Worm (Caenorhabditis elegans) whole organism, mixed stage, embryonic: Measurements from ENCODE around the gene W06D11.1.

Experiments used
- M03D4.4 ChIP-seq: sonication (generic microtip); optimal IDR thresholded peaks from 2 replicates; lab custom pipeline; 2017; ENCODE audit warnings: mild to moderate bottlenecking, missing genetic modification characterization, missing compliant biosample characterization
- bed-3 ChIP-seq: fragments of 200-800 bp; sonication (Bioruptor generic); optimal IDR thresholded peaks from 3 replicates; lab custom pipeline; 2018; ENCODE audit warnings: mild to moderate bottlenecking, missing genetic modification characterization, moderate library complexity, missing compliant biosample characterization
- blmp-1 ChIP-seq: fragments of 150-350 bp; optimal IDR thresholded peaks from 2 replicates; lab custom pipeline; 2014; ENCODE audit warnings: missing biosample characterization, missing genetic modification characterization
- ceh-39 ChIP-seq: fragments of 150-350 bp; optimal IDR thresholded peaks from 2 replicates; lab custom pipeline; 2014; ENCODE audit warnings: missing biosample characterization, missing genetic modification characterization
- ceh-83 ChIP-seq: fragments of 200-800 bp; sonication (Bioruptor generic); optimal IDR thresholded peaks from 2 replicates; lab custom pipeline; 2018; ENCODE audit warnings: mild to moderate bottlenecking, missing genetic modification characterization, missing compliant biosample characterization
- ces-1 ChIP-seq: fragments of 150-350 bp; optimal IDR thresholded peaks from 2 replicates; lab custom pipeline; 2014; ENCODE audit warnings: missing biosample characterization, missing genetic modification reagents, missing genetic modification characterization
- cnd-1 ChIP-seq: fragments of 200-800 bp; sonication (Bioruptor generic); optimal IDR thresholded peaks from 2 replicates; lab custom pipeline; 2018; ENCODE audit warnings: mild to moderate bottlenecking, missing genetic modification characterization, missing compliant biosample characterization
- drap-1 ChIP-seq: fragments of 200-800 bp; sonication (Bioruptor generic); optimal IDR thresholded peaks from 3 replicates; lab custom pipeline; 2018; ENCODE audit warnings: mild to moderate bottlenecking, missing genetic modification characterization, missing compliant biosample characterization
- elt-1 ChIP-seq: sonication (generic microtip); optimal IDR thresholded peaks from 2 replicates; lab custom pipeline; 2017; ENCODE audit warnings: missing genetic modification characterization, mild to moderate bottlenecking, missing compliant biosample characterization, antibody characterized with exemption, moderate library complexity, borderline replicate concordance; ENCODE audit not compliant: insufficient read depth
- elt-3 ChIP-seq: fragments of 150-350 bp; optimal IDR thresholded peaks from 2 replicates; lab custom pipeline; 2014; ENCODE audit warnings: missing biosample characterization, missing genetic modification characterization
- flh-1 ChIP-seq: fragments of 200-800 bp; sonication (Bioruptor generic); optimal IDR thresholded peaks from 2 replicates; lab custom pipeline; 2018; ENCODE audit warnings: mild to moderate bottlenecking, missing genetic modification characterization, moderate library complexity, missing compliant biosample characterization
- ham-2 ChIP-seq: fragments of 200-800 bp; sonication (Bioruptor generic); optimal IDR thresholded peaks from 2 replicates; lab custom pipeline; 2018; ENCODE audit warnings: mild to moderate bottlenecking, missing genetic modification characterization, missing compliant biosample characterization
- hlh-1 ChIP-seq: fragments of 150-350 bp; optimal IDR thresholded peaks from 2 replicates; lab custom pipeline; 2014; ENCODE audit warnings: missing biosample characterization, missing genetic modification reagents, missing genetic modification characterization
- lin-13 ChIP-seq: fragments of 150-350 bp; optimal IDR thresholded peaks from 2 replicates; lab custom pipeline; 2014; ENCODE audit warnings: missing biosample characterization, missing genetic modification characterization
- lin-32 ChIP-seq: fragments of 200-800 bp; sonication (Bioruptor generic); optimal IDR thresholded peaks from 2 replicates; lab custom pipeline; 2018; ENCODE audit warnings: mild to moderate bottlenecking, missing genetic modification characterization, missing compliant biosample characterization
- mab-5 ChIP-seq: fragments of 150-350 bp; optimal IDR thresholded peaks from 2 replicates; lab custom pipeline; 2014; ENCODE audit warnings: missing biosample characterization, missing genetic modification characterization
- mep-1 ChIP-seq: fragments of 150-350 bp; optimal IDR thresholded peaks from 2 replicates; lab custom pipeline; 2017; ENCODE audit warnings: missing biosample characterization, missing genetic modification reagents, missing genetic modification characterization, inconsistent platforms
- mls-2 ChIP-seq: sonication (generic microtip); optimal IDR thresholded peaks from 2 replicates; lab custom pipeline; 2016; ENCODE audit warnings: mild to moderate bottlenecking, missing genetic modification characterization, moderate library complexity, missing compliant biosample characterization
- nhr-12 ChIP-seq: fragments of 150-350 bp; optimal IDR thresholded peaks from 2 replicates; lab custom pipeline; 2014; ENCODE audit warnings: missing biosample characterization, missing genetic modification characterization
- nhr-2 ChIP-seq: fragments of 150-350 bp; optimal IDR thresholded peaks from 2 replicates; lab custom pipeline; 2014; ENCODE audit warnings: missing biosample characterization, missing genetic modification characterization
- nhr-237 ChIP-seq: fragments of 150-350 bp; optimal IDR thresholded peaks from 2 replicates; lab custom pipeline; 2014; ENCODE audit warnings: missing biosample characterization, missing genetic modification characterization
- nhr-28 ChIP-seq: fragments of 150-350 bp; optimal IDR thresholded peaks from 2 replicates; lab custom pipeline; 2014; ENCODE audit warnings: missing biosample characterization, missing genetic modification characterization
- nhr-76 ChIP-seq: sonication (generic microtip); optimal IDR thresholded peaks from 2 replicates; lab custom pipeline; 2017; ENCODE audit warnings: missing biosample characterization, missing genetic modification characterization
- pha-4 ChIP-seq: fragments of 150-350 bp; optimal IDR thresholded peaks from 2 replicates; lab custom pipeline; 2018; ENCODE audit warnings: missing biosample characterization, missing genetic modification reagents, missing genetic modification characterization
- sem-2 ChIP-seq: fragments of 200-800 bp; sonication (Bioruptor generic); optimal IDR thresholded peaks from 2 replicates; lab custom pipeline; 2018; ENCODE audit warnings: mild to moderate bottlenecking, missing genetic modification characterization, missing compliant biosample characterization
- sptf-1 ChIP-seq: sonication (generic microtip); optimal IDR thresholded peaks from 2 replicates; lab custom pipeline; 2017; ENCODE audit warnings: mild to moderate bottlenecking, missing genetic modification characterization, moderate library complexity, missing compliant biosample characterization
- tbx-8 ChIP-seq: fragments of 200-800 bp; sonication (Bioruptor generic); optimal IDR thresholded peaks from 2 replicates; lab custom pipeline; 2018; ENCODE audit warnings: mild to moderate bottlenecking, missing genetic modification characterization, moderate library complexity, missing compliant biosample characterization
- unc-120 ChIP-seq: sonication (generic microtip); optimal IDR thresholded peaks from 2 replicates; lab custom pipeline; 2017; ENCODE audit warnings: missing genetic modification characterization, missing compliant biosample characterization; ENCODE audit not compliant: poor library complexity, severe bottlenecking
- unc-39 ChIP-seq: fragments of 150-350 bp; optimal IDR thresholded peaks from 2 replicates; lab custom pipeline; 2014; ENCODE audit warnings: missing biosample characterization, missing genetic modification characterization
- unc-62 ChIP-seq: fragments of 150-350 bp; optimal IDR thresholded peaks from 2 replicates; lab custom pipeline; 2014; ENCODE audit warnings: missing biosample characterization, missing genetic modification reagents, missing genetic modification characterization
- zip-8 ChIP-seq: fragments of 150-350 bp; optimal IDR thresholded peaks from 2 replicates; lab custom pipeline; 2014; ENCODE audit warnings: missing biosample characterization, missing genetic modification characterization

The W06D11.1 gene

ce11 chrX:12294263-12294662 is at the start of gene W06D11.1:
Gene W06D11.1, plus strand, starts transcription at chrX:12294563.
- no peak for TF ChIP-seq elt-1 (tag; lab: Kevin White, UChicago)
- TF ChIP-seq ceh-83 (GFP tag; lab: Kevin White, UChicago): no peak
- TF ChIP-seq blmp-1: no peak
- no peak for TF ChIP-seq flh-1 (GFP tag; lab: Kevin White, UChicago)
- no peak for TF ChIP-seq nhr-12 (tag; lab: Kevin White, UChicago)
- TF ChIP-seq zip-8 (tag; lab: Kevin White, UChicago): no peak
- no peak for TF ChIP-seq ces-1 (GFP tag; lab: Kevin White, UChicago)
- no peak for TF ChIP-seq sptf-1 (tag; lab: Kevin White, UChicago)
- TF ChIP-seq lin-13: no peak
- no peak for TF ChIP-seq tbx-8
- TF ChIP-seq drap-1 (GFP tag; lab: Kevin White, UChicago): no peak
- no peak for TF ChIP-seq M03D4.4 (tag; lab: Kevin White, UChicago)
- TF ChIP-seq sem-2: no peak
- TF ChIP-seq unc-120 (tag; lab: Kevin White, UChicago): no peak
- TF ChIP-seq ceh-39 (tag; lab: Kevin White, UChicago): no peak
- TF ChIP-seq elt-3 (tag; lab: Kevin White, UChicago): no peak

ce11 chrX:12248140-12248539 is 46.2 kb upstream of the W06D11.1 start:
- TF ChIP-seq blmp-1 (no peak), nhr-2 (no peak), nhr-28 (tag; lab: Kevin White, UChicago) (no peak), lin-13 (no peak), unc-62 (GFP tag; lab: Kevin White, UChicago) (peak; percentile 22), M03D4.4 (tag; lab: Kevin White, UChicago) (no peak), pha-4 (no peak), flh-1 (GFP tag; lab: Kevin White, UChicago) (no peak), nhr-12 (tag; lab: Kevin White, UChicago) (no peak), mep-1 (tag; lab: Kevin White, UChicago) (no peak), cnd-1 (no peak), mab-5 (tag; lab: Kevin White, UChicago) (no peak), sptf-1 (tag; lab: Kevin White, UChicago) (no peak), hlh-1 (tag; lab: Kevin White, UChicago) (peak; percentile 91), sem-2 (no peak), nhr-76 (tag; lab: Kevin White, UChicago) (no peak)

- TF ChIP-seq nhr-237 (tag; lab: Kevin White, UChicago) (no peak), ces-1 (GFP tag; lab: Kevin White, UChicago) (peak; percentile 80)
Observed at ce11 chrX:12252189-12252588, 42.2 kb upstream of the W06D11.1 start.

- TF ChIP-seq unc-39 (tag; lab: Kevin White, UChicago) (no peak), elt-3 (tag; lab: Kevin White, UChicago) (no peak), nhr-76 (tag; lab: Kevin White, UChicago) (no peak), unc-62 (GFP tag; lab: Kevin White, UChicago) (no peak), elt-1 (tag; lab: Kevin White, UChicago) (no peak), cnd-1 (no peak), pha-4 (no peak)
Observed at ce11 chrX:12256594-12257048, 37.7 kb upstream of the W06D11.1 start, which contains the start of gene E01G6.2. Gene E01G6.2, plus strand, starts transcription at chrX:12256644.

- TF ChIP-seq sptf-1 (tag; lab: Kevin White, UChicago) (no peak), nhr-76 (tag; lab: Kevin White, UChicago) (no peak), pha-4 (no peak), lin-32 (GFP tag; lab: Kevin White, UChicago) (no peak)
Observed at ce11 chrX:12260381-12260931, 33.9 kb upstream of the W06D11.1 start, which contains the start of gene E01G6.1. Gene E01G6.1, plus strand, starts transcription at chrX:12260881.

ce11 chrX:12270841-12271240 is 23.5 kb upstream of the W06D11.1 start, which contains the start of gene otpl-8:
Gene otpl-8, minus strand, starts transcription at chrX:12270941.
- TF ChIP-seq blmp-1 (no peak), nhr-237 (tag; lab: Kevin White, UChicago) (no peak), hlh-1 (tag; lab: Kevin White, UChicago) (no peak), zip-8 (tag; lab: Kevin White, UChicago) (no peak), nhr-76 (tag; lab: Kevin White, UChicago) (no peak), mls-2 (no peak), mab-5 (tag; lab: Kevin White, UChicago) (no peak), unc-120 (tag; lab: Kevin White, UChicago) (no peak), elt-1 (tag; lab: Kevin White, UChicago) (no peak), lin-32 (GFP tag; lab: Kevin White, UChicago) (no peak), nhr-12 (tag; lab: Kevin White, UChicago) (no peak), nhr-2 (no peak), pha-4 (no peak), unc-62 (GFP tag; lab: Kevin White, UChicago) (no peak), ceh-39 (tag; lab: Kevin White, UChicago) (no peak), bed-3 (GFP tag; lab: Kevin White, UChicago) (no peak), ham-2 (GFP tag; lab: Kevin White, UChicago) (no peak), drap-1 (GFP tag; lab: Kevin White, UChicago) (no peak), M03D4.4 (tag; lab: Kevin White, UChicago) (no peak), sem-2 (no peak)
